Worm (Caenorhabditis elegans): Measurements from ENCODE around the gene atl-1.
A peak's percentile ranks its signal among the peaks of the same experiment; 100 is the strongest.

Gene atl-1

DNA sequence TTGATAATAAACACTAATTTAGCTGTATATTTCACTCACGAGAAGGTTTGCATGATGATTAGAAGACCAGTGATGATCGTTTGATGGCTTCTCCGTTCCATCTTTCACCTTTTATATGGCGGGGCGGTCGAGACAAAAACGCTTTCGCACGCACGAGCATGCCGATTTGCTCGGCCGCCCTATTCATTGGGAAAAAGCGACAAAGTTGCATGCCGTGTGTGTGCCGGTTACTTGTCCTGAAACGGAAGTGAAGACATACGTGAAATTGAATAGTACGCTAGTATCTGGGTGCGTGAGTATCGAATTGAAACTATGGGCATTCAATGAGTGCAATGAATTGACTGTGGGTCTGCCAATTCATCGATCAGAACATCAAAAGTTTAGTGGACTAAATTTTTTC, 22.6 kb downstream of the atl-1 start, which contains the start of gene idpc-5:
Gene idpc-5 (minus strand): TSS at position 101 of the 400 bp plus-strand sequence.
- no peak for TF ChIP-seq nhr-19 (GFP tag; conservative IDR thresholded peaks at IDR 0.05)
- no peak for TF ChIP-seq aha-1 (tag; optimal IDR thresholded peaks at IDR 0.05)
- TF ChIP-seq mab-9 (GFP tag; IDR thresholded peaks at IDR 0.05) = no peak
- no peak for TF ChIP-seq lin-13 (GFP tag; optimal IDR thresholded peaks at IDR 0.05)
- TF ChIP-seq pqm-1 (tag; optimal IDR thresholded peaks at IDR 0.05) = no peak
- TF ChIP-seq skn-1 (tag; optimal IDR thresholded peaks at IDR 0.05) = no peak
- no peak for TF ChIP-seq fos-1 (tag; optimal IDR thresholded peaks at IDR 0.05)
- no peak for TF ChIP-seq vab-15 (tag; optimal IDR thresholded peaks at IDR 0.05)
- TF ChIP-seq unc-30 (tag; optimal IDR thresholded peaks at IDR 0.05) = no peak
- TF ChIP-seq dsc-1 (tag; optimal IDR thresholded peaks at IDR 0.05) = no peak
- TF ChIP-seq pax-3 (tag; optimal IDR thresholded peaks at IDR 0.05) = no peak
- TF ChIP-seq lin-14 (GFP tag; optimal IDR thresholded peaks at IDR 0.05) = no peak

ce11 chrV:9621437-9621836, 24.0 kb downstream of the atl-1 start:
- TF ChIP-seq jun-1 (tag; optimal IDR thresholded peaks at IDR 0.05) (no peak), fkh-10 (GFP tag; optimal IDR thresholded peaks at IDR 0.05) (no peak), ceh-88 (GFP tag; IDR thresholded peaks at IDR 0.05) (no peak), mdl-1 (tag; optimal IDR thresholded peaks at IDR 0.05) (no peak), unc-130 (tag; optimal IDR thresholded peaks at IDR 0.05) (no peak), pqm-1 (tag; optimal IDR thresholded peaks at IDR 0.05) (no peak), lin-13 (GFP tag; optimal IDR thresholded peaks at IDR 0.05) (no peak), nhr-84 (tag; optimal IDR thresholded peaks at IDR 0.05) (no peak), ces-1 (GFP tag; optimal IDR thresholded peaks at IDR 0.05) (no peak), ceh-82 (tag; optimal IDR thresholded peaks at IDR 0.05) (no peak), C04F5.9 (tag; optimal IDR thresholded peaks at IDR 0.05) (no peak), unc-86 (tag; optimal IDR thresholded peaks at IDR 0.05) (no peak)

- no peak for TF ChIP-seq xbp-1 (tag; optimal IDR thresholded peaks at IDR 0.05)
Observed at ce11 chrV:9620417-9620816, 25.0 kb downstream of the atl-1 start.

DNA sequence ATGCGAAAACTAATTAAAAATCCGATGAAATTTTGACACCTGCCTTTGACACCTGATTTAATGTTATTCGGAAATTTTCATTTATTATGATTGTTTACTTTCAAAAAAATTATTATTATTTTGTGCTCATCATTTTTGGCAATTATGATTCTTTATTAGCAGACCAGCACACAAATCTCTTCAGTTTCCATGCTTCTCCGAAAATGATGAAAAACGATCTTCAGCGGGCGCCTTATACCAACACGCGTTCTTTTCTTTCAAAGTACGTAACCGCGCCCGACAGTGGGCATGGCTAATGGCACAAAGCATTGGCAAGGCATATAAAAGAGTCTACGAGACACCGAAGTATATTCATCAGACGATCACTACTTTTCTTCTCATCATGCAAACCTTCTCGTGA, 25.5 kb downstream of the atl-1 start, which contains the start of gene idpc-6:
Gene idpc-6 (plus strand): TSS at position 301 of the 400 bp plus-strand sequence.
- no peak for TF ChIP-seq F16B12.6 (tag; optimal IDR thresholded peaks at IDR 0.05)

DNA sequence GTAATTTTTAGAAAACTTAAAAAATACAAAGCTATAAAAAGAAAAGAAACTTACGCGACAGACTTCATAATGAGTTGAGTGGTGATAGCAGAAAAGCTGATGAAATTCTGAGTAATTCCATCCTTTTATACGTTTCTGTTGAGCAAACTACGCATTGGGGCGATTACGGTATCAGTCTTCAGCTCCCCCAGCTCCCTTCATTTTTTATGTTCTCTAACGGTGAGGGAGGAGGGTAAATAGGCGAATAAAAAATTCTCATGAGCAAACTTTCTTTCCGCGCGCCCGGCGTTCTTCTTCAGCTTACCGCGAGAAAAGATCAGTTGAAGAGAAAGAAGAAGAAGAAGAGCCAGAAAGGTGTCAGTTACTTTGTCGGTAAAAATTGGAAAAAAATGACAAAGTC, 26.5 kb downstream of the atl-1 start, which contains the start of gene idpc-7:
Gene idpc-7 (minus strand): TSS at position 101 of the 400 bp plus-strand sequence.
- no peak for TF ChIP-seq efl-1 (optimal IDR thresholded peaks at IDR 0.05)
- peak in 1 of 2 experiments; percentile 5 for TF ChIP-seq efl-1 (GFP tag; optimal IDR thresholded peaks at IDR 0.05 in 1 of 2)
- no peak for TF ChIP-seq zip-4 (GFP tag; optimal IDR thresholded peaks at IDR 0.05)
- TF ChIP-seq nhr-237 (tag; optimal IDR thresholded peaks at IDR 0.05) = no peak

ce11 chrV:9618420-9618819, 27.0 kb downstream of the atl-1 start:
- peak; percentile 7 for TF ChIP-seq ceh-8 (GFP tag; optimal IDR thresholded peaks at IDR 0.05)
- TF ChIP-seq sup-37 (GFP tag; optimal IDR thresholded peaks at IDR 0.05) = no peak
- no peak for TF ChIP-seq nhr-12 (tag; optimal IDR thresholded peaks at IDR 0.05)

- TF ChIP-seq skn-1 (tag; optimal IDR thresholded peaks at IDR 0.05) (no peak), hpl-2 (GFP tag; optimal IDR thresholded peaks at IDR 0.05) (no peak), blmp-1 (tag; optimal IDR thresholded peaks at IDR 0.05) (no peak), aha-1 (tag; optimal IDR thresholded peaks at IDR 0.05) (no peak), ztf-4 (tag; optimal IDR thresholded peaks at IDR 0.05) (no peak), nhr-20 (tag; optimal IDR thresholded peaks at IDR 0.05) (no peak), pag-3 (tag; optimal IDR thresholded peaks at IDR 0.05; ENCODE audit: borderline replicate concordance, insufficient read depth) (no peak), alr-1 (tag; optimal IDR thresholded peaks at IDR 0.05; ENCODE audit: borderline replicate concordance) (no peak), nhr-19 (GFP tag; conservative IDR thresholded peaks at IDR 0.05) (no peak), lin-13 (GFP tag; optimal IDR thresholded peaks at IDR 0.05) (no peak)
Observed at ce11 chrV:9616687-9617086, 28.7 kb downstream of the atl-1 start.

Data from whole organism, L1 larva.